Worm (Caenorhabditis elegans): ENCODE data around the gene his-16.
"Not testable (repeated sequence)": the region's sequence is repeated elsewhere in the genome, so short reads cannot be mapped to it uniquely, and the experiment has no call there.

his-16 gene

ce11 chrII:13818043-13818442 lies at the start of gene his-16:
his-16 (minus strand) TSS chrII:13818143.
- TF ChIP-seq lin-26 (GFP tag; IDR thresholded peaks at IDR 0.05); F39B2.1 (GFP tag; IDR thresholded peaks at IDR 0.05); somi-1 (GFP tag; optimal IDR thresholded peaks at IDR 0.05): not testable (repeated sequence)

DNA sequence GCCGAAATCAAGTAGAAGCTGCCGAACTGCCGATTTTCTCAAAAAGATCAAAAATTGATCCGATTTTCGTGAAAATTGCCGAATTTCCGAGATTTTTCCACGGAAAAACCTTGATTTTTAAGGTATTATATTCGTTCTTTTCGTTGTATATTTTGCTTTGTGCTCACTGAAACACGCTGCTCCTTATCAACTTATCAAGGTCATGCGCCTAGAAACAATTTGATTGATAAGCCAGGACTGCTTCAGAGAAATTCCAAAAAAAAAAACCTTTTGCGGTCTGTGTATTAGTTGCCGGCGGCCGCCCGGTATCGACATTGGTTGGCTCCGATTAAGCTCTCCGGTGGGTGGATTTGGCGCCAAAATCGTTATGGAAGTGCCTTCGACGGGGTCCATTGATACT lies 44.5 kb upstream of the his-16 start:
- TF ChIP-seq nhr-80 (tag; optimal IDR thresholded peaks at IDR 0.05) (peak; percentile 64), rcor-1 (GFP tag; IDR thresholded peaks at IDR 0.05) (no peak)

ce11 chrII:13860900-13861299 lies 43.0 kb upstream of the his-16 start:
- TF ChIP-seq mes-4 (tag; optimal IDR thresholded peaks at IDR 0.05) (no peak), F57C9.4 (tag; optimal IDR thresholded peaks at IDR 0.05) (no peak), nhr-80 (tag; optimal IDR thresholded peaks at IDR 0.05) (peak; percentile 84), lin-54 (GFP tag; optimal IDR thresholded peaks at IDR 0.05) (no peak), cebp-1 (GFP tag; IDR thresholded peaks at IDR 0.05) (no peak), cebp-1 (tag; optimal IDR thresholded peaks at IDR 0.05) (peak; percentile 9)

ce11 chrII:13859847-13860246 lies 41.9 kb upstream of the his-16 start:
- TF ChIP-seq dpff-1 (tag; optimal IDR thresholded peaks at IDR 0.05) (no peak), sea-2 (GFP tag; IDR thresholded peaks at IDR 0.05) (no peak), mel-28 (tag; optimal IDR thresholded peaks at IDR 0.05; ENCODE audit: borderline replicate concordance) (no peak), nhr-27 (tag; optimal IDR thresholded peaks at IDR 0.05) (no peak), dox-1 (GFP tag; IDR thresholded peaks at IDR 0.05) (no peak), nfya-1 (tag; optimal IDR thresholded peaks at IDR 0.05; ENCODE audit: borderline replicate concordance, insufficient read depth) (no peak), ceh-91 (GFP tag; IDR thresholded peaks at IDR 0.05) (0 out of 2 replicates have a peak, but pooled peaks have one; percentile 14), nhr-90 (tag; optimal IDR thresholded peaks at IDR 0.05) (no peak), Y56A3A.18 (GFP tag; IDR thresholded peaks at IDR 0.05) (no peak), ztf-26 (tag; optimal IDR thresholded peaks at IDR 0.05) (no peak), attf-3 (GFP tag; conservative IDR thresholded peaks at IDR 0.05) (no peak), T26A5.8 (tag; optimal IDR thresholded peaks at IDR 0.05) (no peak), nhr-80 (tag; optimal IDR thresholded peaks at IDR 0.05) (peak; percentile 23), him-1 (tag; optimal IDR thresholded peaks at IDR 0.05) (no peak), Y53G8AR.9 (GFP tag; conservative IDR thresholded peaks at IDR 0.05) (no peak), repo-1 (tag; optimal IDR thresholded peaks at IDR 0.05) (no peak), hmg-1.2 (GFP tag; IDR thresholded peaks at IDR 0.05) (peak; percentile 6; the same call in 1 of the 2 replicates), let-607 (tag; optimal IDR thresholded peaks at IDR 0.05) (no peak), T07F8.4 (tag; optimal IDR thresholded peaks at IDR 0.05) (no peak), ceh-27 (GFP tag; optimal IDR thresholded peaks at IDR 0.05) (no peak), cebp-1 (GFP tag; IDR thresholded peaks at IDR 0.05) (no peak), cebp-1 (tag; optimal IDR thresholded peaks at IDR 0.05) (peak; percentile 39)

DNA sequence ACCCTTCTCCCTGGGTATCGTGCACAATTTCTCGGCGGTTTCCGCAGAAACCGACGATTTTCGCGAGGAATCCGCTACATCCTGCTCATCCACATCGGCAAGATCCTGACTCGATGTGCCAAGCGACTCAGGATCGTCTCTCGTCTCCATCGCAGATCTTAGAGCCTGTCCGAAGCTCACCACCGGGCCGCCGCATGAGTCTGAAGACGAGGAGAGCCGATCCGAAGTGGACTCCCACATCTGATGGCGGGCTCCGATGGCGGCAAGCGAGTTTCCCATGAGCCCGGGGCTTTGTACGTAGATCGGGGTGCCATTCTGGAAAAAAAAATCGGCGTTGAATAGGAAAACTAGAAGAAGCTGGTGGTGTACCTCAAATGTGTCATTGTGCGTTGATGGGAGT lies 40.4 kb upstream of the his-16 start:
- no peak for TF ChIP-seq F55B11.4 (tag; optimal IDR thresholded peaks at IDR 0.05; ENCODE audit: borderline replicate concordance, insufficient read depth)
- TF ChIP-seq egrh-3 (GFP tag; IDR thresholded peaks at IDR 0.05): peak; percentile 38; the same call in 1 of the 2 replicates
- no peak for TF ChIP-seq ztf-26 (tag; optimal IDR thresholded peaks at IDR 0.05)
- no peak for TF ChIP-seq unc-62 (GFP tag; optimal IDR thresholded peaks at IDR 0.05)
- no peak for TF ChIP-seq pha-4 (tag; optimal IDR thresholded peaks at IDR 0.05)
- TF ChIP-seq dox-1 (GFP tag; IDR thresholded peaks at IDR 0.05): peak; percentile 37; the same call in 1 of the 2 replicates
- TF ChIP-seq zim-3 (tag; optimal IDR thresholded peaks at IDR 0.05): no peak
- TF ChIP-seq lin-54 (GFP tag; optimal IDR thresholded peaks at IDR 0.05): no peak
- peak; percentile 89 for TF ChIP-seq zfh-2 (GFP tag; conservative IDR thresholded peaks at IDR 0.05)
- TF ChIP-seq lin-26 (GFP tag; IDR thresholded peaks at IDR 0.05): 0 out of 2 replicates have a peak, but pooled peaks have one; percentile 29
- TF ChIP-seq D2030.7 (GFP tag; IDR thresholded peaks at IDR 0.05): no peak
- no peak for TF ChIP-seq Y67H2A.10 (GFP tag; conservative IDR thresholded peaks at IDR 0.05)

Data from whole organism, young adult.